Worm (Caenorhabditis elegans) whole organism, L1 larva: ENCODE results near the gene C01G6.2.

Experiments
- Y116A8C.19 ChIP-seq: sonication (generic microtip); optimal IDR thresholded peaks from 2 replicates; lab custom pipeline; 2016; ENCODE audit warnings: missing compliant biosample characterization, missing genetic modification characterization, borderline replicate concordance
- ama-1 ChIP-seq: fragments of 150-350 bp; optimal IDR thresholded peaks from 2 replicates; lab custom pipeline; 2014
- ceh-82 ChIP-seq, 3 experiments: fragments of 150-350 bp in 1 of 3; sonication (generic microtip) in 2 of 3; optimal IDR thresholded peaks; 2 replicates each; lab custom pipeline; 2014 to 2017; ENCODE audit warnings: missing biosample characterization in 3 of 3, missing genetic modification characterization in 3 of 3
- lin-39 ChIP-seq: fragments of 150-350 bp; optimal IDR thresholded peaks from 2 replicates; lab custom pipeline; 2014; ENCODE audit warnings: missing biosample characterization, missing genetic modification reagents, missing genetic modification characterization
- lir-3 ChIP-seq: sonication (generic microtip); optimal IDR thresholded peaks from 2 replicates; lab custom pipeline; 2016; ENCODE audit warnings: mild to moderate bottlenecking, missing genetic modification characterization, moderate library complexity, missing compliant biosample characterization; ENCODE audit not compliant: poor library complexity
- lsy-2 ChIP-seq, 2 experiments: fragments of 150-350 bp; optimal IDR thresholded peaks; 2 replicates each; lab custom pipeline; 2014; ENCODE audit warnings: missing biosample characterization in 2 of 2, missing genetic modification characterization in 2 of 2
- mef-2 ChIP-seq: fragments of 150-350 bp; optimal IDR thresholded peaks from 2 replicates; lab custom pipeline; 2014; ENCODE audit warnings: missing biosample characterization, missing genetic modification characterization
- nhr-19 ChIP-seq: fragments of 200-800 bp; sonication (Bioruptor generic); conservative IDR thresholded peaks from 2 replicates; pipeline ENCODE4 v1.3.6; 2022; ENCODE audit warnings: missing genetic modification characterization, missing compliant biosample characterization
- nhr-90 ChIP-seq: sonication (generic microtip); optimal IDR thresholded peaks from 2 replicates; lab custom pipeline; 2016; ENCODE audit warnings: mild to moderate bottlenecking, missing genetic modification characterization, missing compliant biosample characterization; ENCODE audit not compliant: poor library complexity
- pqm-1 ChIP-seq: sonication (generic microtip); optimal IDR thresholded peaks from 3 replicates; lab custom pipeline; 2017; ENCODE audit warnings: missing biosample characterization, missing genetic modification characterization
- skn-1 ChIP-seq: fragments of 150-350 bp; optimal IDR thresholded peaks from 2 replicates; lab custom pipeline; 2014; ENCODE audit warnings: missing biosample characterization, missing genetic modification characterization
- sox-4 ChIP-seq: sonication (generic microtip); optimal IDR thresholded peaks from 2 replicates; lab custom pipeline; 2016; ENCODE audit warnings: missing genetic modification characterization, missing compliant biosample characterization
- unc-130 ChIP-seq: fragments of 150-350 bp; optimal IDR thresholded peaks from 2 replicates; lab custom pipeline; 2017; ENCODE audit warnings: missing biosample characterization, missing genetic modification characterization, inconsistent platforms

ce11 chrII:9310204-9310603, 43.3 kb downstream of the C01G6.2 start, which contains the start of gene cam-1:
- TF ChIP-seq pqm-1 (tag; lab: Kevin White, UChicago) (no peak), sox-4 (tag; lab: Kevin White, UChicago) (no peak), unc-130 (no peak), ceh-82 (tag; optimal IDR thresholded peaks at IDR 0.05; lab: Kevin White, UChicago) (no peak), nhr-19 (GFP tag; lab: Robert Waterston, UW) (no peak), lin-39 (tag; lab: Kevin White, UChicago) (no peak), Y116A8C.19 (tag; lab: Kevin White, UChicago) (no peak), lir-3 (tag; lab: Kevin White, UChicago) (no peak), nhr-90 (tag; lab: Kevin White, UChicago) (no peak), mef-2 (tag; lab: Kevin White, UChicago) (no peak), ama-1 (lab: Kevin White, UChicago) (no peak), skn-1 (tag; lab: Kevin White, UChicago) (no peak), lsy-2 (tag; optimal IDR thresholded peaks at IDR 0.05; lab: Kevin White, UChicago) (no peak)
